Worm (Caenorhabditis elegans): Measurements from ENCODE around the gene snu-66.

snu-66 gene

ce11 chrV:7580378-7580777 lies 4.9 kb upstream of the snu-66 start, which contains the start of gene ets-6 (continued):
- TF ChIP-seq mdl-1 (tag; optimal IDR thresholded peaks at IDR 0.05) (no peak), egl-27 (tag; optimal IDR thresholded peaks at IDR 0.05) (no peak), nhr-237 (tag; optimal IDR thresholded peaks at IDR 0.05) (no peak), nhr-129 (tag; optimal IDR thresholded peaks at IDR 0.05) (peak; percentile 50), nhr-6 (tag; optimal IDR thresholded peaks at IDR 0.05) (no peak), mab-5 (tag; optimal IDR thresholded peaks at IDR 0.05) (no peak), ZK546.5 (tag; optimal IDR thresholded peaks at IDR 0.05) (no peak), nhr-25 (tag; optimal IDR thresholded peaks at IDR 0.05) (peak; percentile 35), zag-1 (tag; optimal IDR thresholded peaks at IDR 0.05) (no peak), lin-13 (GFP tag; optimal IDR thresholded peaks at IDR 0.05) (no peak), unc-62 (GFP tag; optimal IDR thresholded peaks at IDR 0.05) (no peak), dmd-4 (tag; optimal IDR thresholded peaks at IDR 0.05) (no peak), ztf-1 (GFP tag; conservative IDR thresholded peaks at IDR 0.05) (no peak), peb-1 (tag; optimal IDR thresholded peaks at IDR 0.05) (no peak)

- TF ChIP-seq mab-5 (tag; optimal IDR thresholded peaks at IDR 0.05) (no peak), alr-1 (tag; optimal IDR thresholded peaks at IDR 0.05) (no peak), lsy-2 (tag; optimal IDR thresholded peaks at IDR 0.05) (no peak), unc-62 (GFP tag; optimal IDR thresholded peaks at IDR 0.05) (no peak), ceh-82 (tag; optimal IDR thresholded peaks at IDR 0.05) (no peak), nhr-129 (tag; optimal IDR thresholded peaks at IDR 0.05) (no peak), ceh-16 (tag; optimal IDR thresholded peaks at IDR 0.05) (no peak), crh-2 (tag; optimal IDR thresholded peaks at IDR 0.05) (no peak), nhr-77 (tag; optimal IDR thresholded peaks at IDR 0.05) (no peak), nhr-10 (tag; optimal IDR thresholded peaks at IDR 0.05) (no peak)
Measured at ce11 chrV:7570955-7571354, 4.5 kb downstream of the snu-66 start, which contains the start of gene F19F10.14. F19F10.14 (minus strand) TSS chrV:7571055.

- TF ChIP-seq R02D3.7 (tag; optimal IDR thresholded peaks at IDR 0.05) (no peak), Y55F3AM.14 (GFP tag; optimal IDR thresholded peaks at IDR 0.05) (no peak), fos-1 (tag; optimal IDR thresholded peaks at IDR 0.05) (no peak), nhr-25 (tag; optimal IDR thresholded peaks at IDR 0.05) (no peak), dmd-4 (tag; optimal IDR thresholded peaks at IDR 0.05) (no peak), skn-1 (tag; optimal IDR thresholded peaks at IDR 0.05) (no peak), mdl-1 (tag; optimal IDR thresholded peaks at IDR 0.05) (no peak), sem-4 (tag; optimal IDR thresholded peaks at IDR 0.05) (no peak), nhr-129 (tag; optimal IDR thresholded peaks at IDR 0.05) (no peak), snpc-4 (tag; optimal IDR thresholded peaks at IDR 0.05) (no peak), nhr-10 (tag; optimal IDR thresholded peaks at IDR 0.05) (no peak)
Measured at ce11 chrV:7570290-7570689, 5.2 kb downstream of the snu-66 start, which contains the start of gene clec-212. clec-212 (minus strand) TSS chrV:7570390.

- TF ChIP-seq nhr-21 (tag; optimal IDR thresholded peaks at IDR 0.05) (no peak), dmd-4 (tag; optimal IDR thresholded peaks at IDR 0.05) (no peak), R02D3.7 (tag; optimal IDR thresholded peaks at IDR 0.05) (no peak), C34F6.9 (tag; optimal IDR thresholded peaks at IDR 0.05) (no peak), zag-1 (tag; optimal IDR thresholded peaks at IDR 0.05) (no peak), unc-55 (GFP tag; optimal IDR thresholded peaks at IDR 0.05) (no peak), ama-1 (optimal IDR thresholded peaks at IDR 0.05) (no peak), elt-1 (tag; optimal IDR thresholded peaks at IDR 0.05) (no peak), ztf-1 (GFP tag; conservative IDR thresholded peaks at IDR 0.05) (no peak), nhr-10 (tag; optimal IDR thresholded peaks at IDR 0.05) (no peak), egl-27 (tag; optimal IDR thresholded peaks at IDR 0.05) (no peak), sma-9 (GFP tag; optimal IDR thresholded peaks at IDR 0.05) (no peak), sma-9 (tag; optimal IDR thresholded peaks at IDR 0.05) (no peak), nhr-6 (tag; optimal IDR thresholded peaks at IDR 0.05) (no peak)
Measured at ce11 chrV:7562947-7563346, 12.5 kb downstream of the snu-66 start, which contains the start of gene F19F10.1. F19F10.1 (plus strand) TSS chrV:7563247.

ce11 chrV:7558693-7559092 lies 16.8 kb downstream of the snu-66 start, which contains the start of gene ets-7:
ets-7 (minus strand) TSS chrV:7558793.
- TF ChIP-seq nhr-11 (tag; optimal IDR thresholded peaks at IDR 0.05) = no peak
- no peak for TF ChIP-seq C34F6.9 (tag; optimal IDR thresholded peaks at IDR 0.05)
- TF ChIP-seq ztf-4 (tag; optimal IDR thresholded peaks at IDR 0.05) = no peak
- TF ChIP-seq sma-3 (GFP tag; optimal IDR thresholded peaks at IDR 0.05) = no peak
- TF ChIP-seq mdl-1 (tag; optimal IDR thresholded peaks at IDR 0.05) = no peak
- no peak for TF ChIP-seq elt-1 (tag; optimal IDR thresholded peaks at IDR 0.05)

Measured in whole organism, L2 larva.